Fruit fly (Drosophila melanogaster): ENCODE measurements around the gene Cht7.
A peak's percentile ranks its signal among the peaks of the same experiment; 100 is the strongest.

Cht7 gene

dm6 chr3L:3083329-3084083 is 23.3 kb downstream of the Cht7 start (continued):
- TF ChIP-seq bowl (GFP tag; IDR thresholded peaks at IDR 0.05) = peak; percentile 25; the same call in 1 of the 2 replicates
- peak; percentile 70 for TF ChIP-seq CG1024 (GFP tag; IDR thresholded peaks at IDR 0.05)
- TF ChIP-seq Antp (GFP tag; optimal IDR thresholded peaks at IDR 0.05) = peak; percentile 37
- peak; percentile 17 to 48 for TF ChIP-seq Pdp1 (GFP tag; optimal IDR thresholded peaks at IDR 0.05)
- no peak for TF ChIP-seq Poxn (GFP tag; IDR thresholded peaks at IDR 0.05)
- TF ChIP-seq pnt (GFP tag; optimal IDR thresholded peaks at IDR 0.05) = peak; percentile 53
- no peak for TF ChIP-seq vfl (GFP tag; optimal IDR thresholded peaks at IDR 0.05)
- peak; percentile 10 for TF ChIP-seq CG8388 (GFP tag; optimal IDR thresholded peaks at IDR 0.05)
- peak; percentile 63 for TF ChIP-seq HHEX (GFP tag; optimal IDR thresholded peaks at IDR 0.05)
- no peak for TF ChIP-seq CG30403 (GFP tag; optimal IDR thresholded peaks at IDR 0.05)
- peak; percentile 4 for TF ChIP-seq CG12299 (tag; optimal IDR thresholded peaks at IDR 0.05)
- TF ChIP-seq bsh (GFP tag; optimal IDR thresholded peaks at IDR 0.05) = peak in 1 of 2 experiments; percentile 57
- peak; percentile 47; the same call in 1 of the 2 replicates for TF ChIP-seq HLH3B (GFP tag; IDR thresholded peaks at IDR 0.05)
- no peak; the same call in 1 of the 2 replicates for TF ChIP-seq sob (GFP tag; IDR thresholded peaks at IDR 0.05)
- TF ChIP-seq CG12219 (GFP tag; optimal IDR thresholded peaks at IDR 0.05) = peak; percentile 8
- 0 out of 2 replicates have a peak, but pooled peaks have one; percentile 28 for TF ChIP-seq E2f2 (GFP tag; IDR thresholded peaks at IDR 0.05)
- TF ChIP-seq Deaf1 (tag; optimal IDR thresholded peaks at IDR 0.05) = no peak
- peak; percentile 59 for TF ChIP-seq CG4820 (GFP tag; optimal IDR thresholded peaks at IDR 0.05)
- TF ChIP-seq tx (GFP tag; optimal IDR thresholded peaks at IDR 0.05) = no peak
- no peak for TF ChIP-seq HLH54F (GFP tag; optimal IDR thresholded peaks at IDR 0.05)
- peak; percentile 85 for TF ChIP-seq CG2202 (tag; optimal IDR thresholded peaks at IDR 0.05)
- peak; percentile 69 for TF ChIP-seq CG3407 (GFP tag; optimal IDR thresholded peaks at IDR 0.05)
- peak; percentile 71 for TF ChIP-seq cwo (GFP tag; optimal IDR thresholded peaks at IDR 0.05)
- TF ChIP-seq Asciz (GFP tag; optimal IDR thresholded peaks at IDR 0.05) = peak; percentile 66
- TF ChIP-seq CG10565 (GFP tag; optimal IDR thresholded peaks at IDR 0.05) = no peak
- TF ChIP-seq da (GFP tag; optimal IDR thresholded peaks at IDR 0.05) = no peak
- peak; percentile 12 to 30 for TF ChIP-seq dpn (GFP tag; optimal IDR thresholded peaks at IDR 0.05)
- TF ChIP-seq CG5953 (GFP tag; IDR thresholded peaks at IDR 0.05) = peak; percentile 64
- TF ChIP-seq CG12236 (GFP tag; optimal IDR thresholded peaks at IDR 0.05) = peak; percentile 33
- peak; percentile 55 for TF ChIP-seq CG4424 (GFP tag; optimal IDR thresholded peaks at IDR 0.05)
- TF ChIP-seq Awh (GFP tag; IDR thresholded peaks at IDR 0.05) = peak; percentile 84

- TF ChIP-seq CG12071 (GFP tag; optimal IDR thresholded peaks at IDR 0.05) = peak; percentile 33
- peak; percentile 20 for TF ChIP-seq CG12769 (tag; optimal IDR thresholded peaks at IDR 0.05)
- TF ChIP-seq exex (tag; optimal IDR thresholded peaks at IDR 0.05) = peak; percentile 52
- peak; percentile 50 for TF ChIP-seq cad (GFP tag; optimal IDR thresholded peaks at IDR 0.05)
- no peak for TF ChIP-seq CG12942 (GFP tag; optimal IDR thresholded peaks at IDR 0.05)
- no peak for TF ChIP-seq CG17568 (GFP tag; optimal IDR thresholded peaks at IDR 0.05)
- peak; percentile 25 for TF ChIP-seq CG34376 (GFP tag; optimal IDR thresholded peaks at IDR 0.05)
- no peak for TF ChIP-seq TFAM (GFP tag; optimal IDR thresholded peaks at IDR 0.05)
- TF ChIP-seq Med (GFP tag) = peak; percentile 75
- peak; percentile 69 for TF ChIP-seq sens (GFP tag)
- no peak for TF ChIP-seq ci (GFP tag; IDR thresholded peaks at IDR 0.05)
- TF ChIP-seq CG8290 (GFP tag; optimal IDR thresholded peaks at IDR 0.05) = no peak
- peak in 1 of 2 experiments; percentile 31 for TF ChIP-seq CG8290 (tag; optimal IDR thresholded peaks at IDR 0.05)
- no peak for TF ChIP-seq CG12155 (GFP tag; optimal IDR thresholded peaks at IDR 0.05)
- TF ChIP-seq bbx (GFP tag; IDR thresholded peaks at IDR 0.05; ENCODE audit: partially characterized antibody) = 0 out of 2 replicates have a peak, but pooled peaks have one; percentile 9
- no peak for TF ChIP-seq Ravus (GFP tag; IDR thresholded peaks at IDR 0.05)
- 0 out of 3 replicates have a peak, but pooled peaks have one; percentile 58 for TF ChIP-seq CG2199 (GFP tag; IDR thresholded peaks at IDR 0.05)
- TF ChIP-seq abd-A (tag; optimal IDR thresholded peaks at IDR 0.05) = peak; percentile 78
- TF ChIP-seq CrebB (tag; optimal IDR thresholded peaks at IDR 0.05) = peak; percentile 8
- TF ChIP-seq CG10654 (GFP tag; optimal IDR thresholded peaks at IDR 0.05) = no peak
Measured at dm6 chr3L:3081966-3082516, 24.7 kb downstream of the Cht7 start.

Data from whole organism, embryonic.